Worm (Caenorhabditis elegans): ENCODE measurements around the gene npp-3.

DNA sequence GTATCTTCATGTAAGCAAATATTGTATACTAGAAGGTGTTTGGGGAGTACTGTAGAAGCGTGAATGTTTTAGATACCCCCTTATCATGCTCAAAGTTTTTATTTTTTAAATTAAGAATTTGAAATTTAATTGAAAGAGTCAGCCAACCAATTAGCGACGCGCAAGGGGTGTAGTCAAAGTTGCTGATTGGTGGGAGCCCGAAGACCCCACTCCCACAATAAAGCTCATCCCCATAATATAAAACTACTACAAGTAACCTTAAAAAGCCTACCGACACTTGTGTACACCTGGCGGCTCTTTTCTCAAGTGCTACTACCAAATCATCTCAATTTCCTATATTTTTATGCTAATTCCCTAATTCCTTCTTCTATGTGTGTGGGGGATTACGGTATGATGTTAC, 25.2 kb upstream of the npp-3 start:
- TF ChIP-seq F13C5.2 (tag; optimal IDR thresholded peaks at IDR 0.05), result no peak
- no peak for TF ChIP-seq hnd-1 (tag; optimal IDR thresholded peaks at IDR 0.05)
- TF ChIP-seq ama-1 (optimal IDR thresholded peaks at IDR 0.05), result no peak
- no peak for TF ChIP-seq ceh-13 (GFP tag; optimal IDR thresholded peaks at IDR 0.05)
- TF ChIP-seq scrt-1 (GFP tag; IDR thresholded peaks at IDR 0.05), result no peak
- TF ChIP-seq aly-1 (tag; optimal IDR thresholded peaks at IDR 0.05), result no peak
- no peak for TF ChIP-seq flt-1 (GFP tag; IDR thresholded peaks at IDR 0.05)
- peak; percentile 6 for TF ChIP-seq ceh-36 (tag; optimal IDR thresholded peaks at IDR 0.05)
- no peak for TF ChIP-seq tra-4 (tag; optimal IDR thresholded peaks at IDR 0.05)
- TF ChIP-seq hmg-4 (GFP tag; optimal IDR thresholded peaks at IDR 0.05), result no peak
